Worm (Caenorhabditis elegans) whole organism, L3 larva: Measurements from ENCODE around the gene C07A4.2.

Experiments
- R02D3.7 ChIP-seq: fragments of 150-350 bp; optimal IDR thresholded peaks from 2 replicates; lab custom pipeline; 2014; ENCODE audit warnings: missing biosample characterization, missing genetic modification characterization
- elt-1 ChIP-seq: fragments of 150-350 bp; optimal IDR thresholded peaks from 2 replicates; lab custom pipeline; 2014; ENCODE audit warnings: missing biosample characterization, missing genetic modification characterization
- elt-2 ChIP-seq: sonication (generic microtip); optimal IDR thresholded peaks from 2 replicates; lab custom pipeline; 2016; ENCODE audit warnings: missing genetic modification reagents, mild to moderate bottlenecking, missing genetic modification characterization, missing compliant biosample characterization
- elt-3 ChIP-seq, 3 experiments: fragments of 150-350 bp in 1 of 3; sonication (generic microtip) in 2 of 3; optimal IDR thresholded peaks; 2 replicates in 2 of 3; 4 replicates in 1 of 3; lab custom pipeline; 2014 to 2017; ENCODE audit warnings: missing biosample characterization in 3 of 3, missing genetic modification characterization in 3 of 3
- fkh-10 ChIP-seq: sonication (generic microtip); optimal IDR thresholded peaks from 2 replicates; lab custom pipeline; 2017; ENCODE audit warnings: missing biosample characterization, missing genetic modification reagents, missing genetic modification characterization
- lin-15B ChIP-seq: fragments of 150-350 bp; optimal IDR thresholded peaks from 2 replicates; lab custom pipeline; 2014; ENCODE audit warnings: missing biosample characterization, missing genetic modification characterization
- mml-1 ChIP-seq: fragments of 150-350 bp; sonication (generic microtip); optimal IDR thresholded peaks from 3 replicates; lab custom pipeline; 2014; ENCODE audit warnings: missing biosample characterization, missing genetic modification characterization
- nhr-23 ChIP-seq: fragments of 150-350 bp; optimal IDR thresholded peaks from 2 replicates; lab custom pipeline; 2014; ENCODE audit warnings: missing biosample characterization, missing genetic modification reagents, missing genetic modification characterization
- nhr-76 ChIP-seq: fragments of 150-350 bp; sonication (generic microtip); optimal IDR thresholded peaks from 5 replicates; lab custom pipeline; 2014; ENCODE audit warnings: missing biosample characterization, missing genetic modification characterization
- sea-2 ChIP-seq: fragments of 150-350 bp; sonication (generic microtip); optimal IDR thresholded peaks from 4 replicates; lab custom pipeline; 2014; ENCODE audit warnings: missing biosample characterization, missing genetic modification reagents, missing genetic modification characterization
- snpc-4 ChIP-seq: fragments of 150-350 bp; optimal IDR thresholded peaks from 2 replicates; lab custom pipeline; 2014; ENCODE audit warnings: missing biosample characterization, missing genetic modification characterization

- TF ChIP-seq sea-2 (GFP tag; lab: Kevin White, UChicago) (no peak), snpc-4 (tag; lab: Kevin White, UChicago) (peak; percentile 50), elt-2 (tag; lab: Kevin White, UChicago) (peak; percentile 55), nhr-23 (tag; lab: Kevin White, UChicago) (no peak), lin-15B (tag; lab: Kevin White, UChicago) (peak; percentile 39), nhr-76 (tag; lab: Kevin White, UChicago) (no peak), mml-1 (no peak), fkh-10 (peak; percentile 28), R02D3.7 (tag; lab: Kevin White, UChicago) (peak; percentile 47), elt-1 (tag; lab: Kevin White, UChicago) (peak; percentile 54), elt-3 (tag; optimal IDR thresholded peaks at IDR 0.05; lab: Kevin White, UChicago) (no peak)
Measured at ce11 chrX:10188493-10188895, 16.5 kb downstream of the C07A4.2 start.
